In genomic region chrX:12082244-12082643, dm6 we compare ENCODE assay signal across 2 fruit fly cellular contexts.
TF ChIP-seq lines count a peak whose summit lies in the region.

No protein-coding gene starts in this region.

TF ChIP-seq in whole organism, embryonic, 481 proteins besides CTCF, POLR2A, EP300 and RAD21 (continued from another document):
- TF ChIP-seq sens (GFP tag; lab: Kevin White, UChicago) (peak; percentile 8), gem (tag; optimal IDR thresholded peaks at IDR 0.05; lab: Kevin White, UChicago) (peak; percentile 50), CG13287 (GFP tag; IDR thresholded peaks at IDR 0.05; lab: Robert Waterston, UW; ENCODE audit: partially characterized antibody) (no peak), lab (GFP tag; optimal IDR thresholded peaks at IDR 0.05; lab: Kevin White, UChicago) (peak; percentile 41), CoRest (tag; optimal IDR thresholded peaks at IDR 0.05; lab: Kevin White, UChicago) (peak; percentile 6), ranshi (GFP tag; IDR thresholded peaks at IDR 0.05; lab: Robert Waterston, UW) (0 out of 2 replicates have a peak, but pooled peaks have one; percentile 7), vvl (GFP tag; IDR thresholded peaks at IDR 0.05; lab: Robert Waterston, UW) (0 out of 2 replicates have a peak, but pooled peaks have one; percentile 20), prd (optimal IDR thresholded peaks at IDR 0.05; lab: Kevin White, UChicago) (no peak), prd (GFP tag; IDR thresholded peaks at IDR 0.05; lab: Robert Waterston, UW) (peak; percentile 48; the same call in 1 of the 3 replicates), sob (GFP tag; IDR thresholded peaks at IDR 0.05; lab: Robert Waterston, UW) (no peak), usp (GFP tag; optimal IDR thresholded peaks at IDR 0.05; lab: Kevin White, UChicago) (no peak), CG2678 (tag; optimal IDR thresholded peaks at IDR 0.05; lab: Kevin White, UChicago) (peak; percentile 50), NC2α (GFP tag; optimal IDR thresholded peaks at IDR 0.05; lab: Kevin White, UChicago) (no peak), CG17359 (tag; optimal IDR thresholded peaks at IDR 0.05; lab: Kevin White, UChicago) (peak; percentile 7), Elba2 (GFP tag; optimal IDR thresholded peaks at IDR 0.05; lab: Kevin White, UChicago) (no peak), Rfx (GFP tag; IDR thresholded peaks at IDR 0.05; lab: Robert Waterston, UW) (no peak), dysf (GFP tag; IDR thresholded peaks at IDR 0.05; lab: Robert Waterston, UW) (0 out of 3 replicates have a peak, but pooled peaks have one; percentile 37), CG7556 (GFP tag; optimal IDR thresholded peaks at IDR 0.05; lab: Kevin White, UChicago) (peak; percentile 31), CG4424 (GFP tag; optimal IDR thresholded peaks at IDR 0.05; lab: Kevin White, UChicago) (peak; percentile 21), fd96Cb (tag; optimal IDR thresholded peaks at IDR 0.05; lab: Kevin White, UChicago) (peak; percentile 30), CG18262 (tag; optimal IDR thresholded peaks at IDR 0.05; lab: Kevin White, UChicago) (peak; percentile 22), CG15514 (GFP tag; optimal IDR thresholded peaks at IDR 0.05; lab: Kevin White, UChicago) (no peak), CG2712 (tag; optimal IDR thresholded peaks at IDR 0.05; lab: Kevin White, UChicago) (peak; percentile 29), CG1603 (tag; optimal IDR thresholded peaks at IDR 0.05; lab: Kevin White, UChicago) (peak; percentile 10), hbn (GFP tag; IDR thresholded peaks at IDR 0.05; lab: Robert Waterston, UW; ENCODE audit: partially characterized antibody) (no peak), abd-A (tag; optimal IDR thresholded peaks at IDR 0.05; lab: Kevin White, UChicago) (peak; percentile 36), CG10979 (tag; optimal IDR thresholded peaks at IDR 0.05; lab: Kevin White, UChicago) (peak; percentile 30), Gsc (GFP tag; IDR thresholded peaks at IDR 0.05; lab: Robert Waterston, UW) (no peak), CG7839 (tag; optimal IDR thresholded peaks at IDR 0.05; lab: Kevin White, UChicago) (peak; percentile 42), Mad (GFP tag; optimal IDR thresholded peaks at IDR 0.05; lab: Kevin White, UChicago) (no peak), gcm2 (GFP tag; optimal IDR thresholded peaks at IDR 0.05; lab: Kevin White, UChicago) (no peak), lola (GFP tag; optimal IDR thresholded peaks at IDR 0.05; lab: Kevin White, UChicago) (peak in 1 of 3 experiments; percentile 7), ERR (GFP tag; optimal IDR thresholded peaks at IDR 0.05; lab: Kevin White, UChicago) (no peak), Ptx1 (GFP tag; IDR thresholded peaks at IDR 0.05; lab: Robert Waterston, UW) (0 out of 2 replicates have a peak, but pooled peaks have one; percentile 14), slbo (GFP tag; IDR thresholded peaks at IDR 0.05; lab: Robert Waterston, UW) (0 out of 2 replicates have a peak, but pooled peaks have one; percentile 16), Fer1 (GFP tag; optimal IDR thresholded peaks at IDR 0.05; lab: Kevin White, UChicago) (peak; percentile 32), grau (tag; optimal IDR thresholded peaks at IDR 0.05; lab: Kevin White, UChicago) (peak; percentile 30), tgo (GFP tag; IDR thresholded peaks at IDR 0.05; lab: Robert Waterston, UW) (0 out of 3 replicates have a peak, but pooled peaks have one; percentile 21), chm (GFP tag; IDR thresholded peaks at IDR 0.05; lab: Robert Waterston, UW) (0 out of 2 replicates have a peak, but pooled peaks have one; percentile 21), H2.0 (GFP tag; IDR thresholded peaks at IDR 0.05; lab: Robert Waterston, UW) (peak; percentile 10; the same call in 1 of the 2 replicates), bsh (GFP tag; optimal IDR thresholded peaks at IDR 0.05; lab: Kevin White, UChicago) (peak in 1 of 2 experiments; percentile 27), CG18599 (GFP tag; optimal IDR thresholded peaks at IDR 0.05; lab: Kevin White, UChicago) (peak; percentile 56), Deaf1 (tag; optimal IDR thresholded peaks at IDR 0.05; lab: Kevin White, UChicago) (no peak), dmrt99B (tag; optimal IDR thresholded peaks at IDR 0.05; lab: Kevin White, UChicago) (peak; percentile 48), CG31441 (GFP tag; IDR thresholded peaks at IDR 0.05; lab: Robert Waterston, UW) (peak; percentile 35; the same call in 1 of the 2 replicates), Hr51 (GFP tag; optimal IDR thresholded peaks at IDR 0.05; lab: Kevin White, UChicago) (peak in 1 of 2 experiments; percentile 20), CG17385 (GFP tag; optimal IDR thresholded peaks at IDR 0.05; lab: Kevin White, UChicago) (peak; percentile 5), Tbp (GFP tag; optimal IDR thresholded peaks at IDR 0.05; lab: Kevin White, UChicago) (no peak), row (GFP tag; IDR thresholded peaks at IDR 0.05; lab: Robert Waterston, UW) (peak; percentile 27; the same call in 1 of the 3 replicates), gsb (GFP tag; IDR thresholded peaks at IDR 0.05; lab: Robert Waterston, UW) (no peak), ind (GFP tag; optimal IDR thresholded peaks at IDR 0.05; lab: Kevin White, UChicago) (peak; percentile 11)

TF ChIP-seq in whole organism, prepupa, 60 proteins besides CTCF, POLR2A, EP300 and RAD21 (continued from another document):
- TF ChIP-seq CG8119 (GFP tag; IDR thresholded peaks at IDR 0.05; lab: Robert Waterston, UW) = no peak
- no peak for TF ChIP-seq CG32006 (GFP tag; optimal IDR thresholded peaks at IDR 0.05; lab: Kevin White, UChicago)
- no peak for TF ChIP-seq net (GFP tag; optimal IDR thresholded peaks at IDR 0.05; lab: Kevin White, UChicago)
- peak; percentile 53 for TF ChIP-seq Eip78C (GFP tag; lab: Kevin White, UChicago)
- TF ChIP-seq CG11762 (GFP tag; optimal IDR thresholded peaks at IDR 0.05; lab: Kevin White, UChicago; ENCODE audit: insufficient read depth) = no peak
- TF ChIP-seq CG11294 (GFP tag; IDR thresholded peaks at IDR 0.05; lab: Robert Waterston, UW) = no peak
- no peak for TF ChIP-seq eg (GFP tag; IDR thresholded peaks at IDR 0.05; lab: Robert Waterston, UW)
- TF ChIP-seq Hr39 (GFP tag; optimal IDR thresholded peaks at IDR 0.05; lab: Kevin White, UChicago) = no peak
- TF ChIP-seq CG1621 (tag; optimal IDR thresholded peaks at IDR 0.05; lab: Kevin White, UChicago) = no peak
- TF ChIP-seq cyc (GFP tag; optimal IDR thresholded peaks at IDR 0.05; lab: Kevin White, UChicago) = peak; percentile 10
- no peak for TF ChIP-seq Sox102F (GFP tag; optimal IDR thresholded peaks at IDR 0.05; lab: Kevin White, UChicago)
- TF ChIP-seq topi (GFP tag; optimal IDR thresholded peaks at IDR 0.05; lab: Kevin White, UChicago) = peak; percentile 2
- no peak for TF ChIP-seq CG3032 (tag; optimal IDR thresholded peaks at IDR 0.05; lab: Kevin White, UChicago)
